Worm (Caenorhabditis elegans): ENCODE results near the gene nspc-7.

DNA sequence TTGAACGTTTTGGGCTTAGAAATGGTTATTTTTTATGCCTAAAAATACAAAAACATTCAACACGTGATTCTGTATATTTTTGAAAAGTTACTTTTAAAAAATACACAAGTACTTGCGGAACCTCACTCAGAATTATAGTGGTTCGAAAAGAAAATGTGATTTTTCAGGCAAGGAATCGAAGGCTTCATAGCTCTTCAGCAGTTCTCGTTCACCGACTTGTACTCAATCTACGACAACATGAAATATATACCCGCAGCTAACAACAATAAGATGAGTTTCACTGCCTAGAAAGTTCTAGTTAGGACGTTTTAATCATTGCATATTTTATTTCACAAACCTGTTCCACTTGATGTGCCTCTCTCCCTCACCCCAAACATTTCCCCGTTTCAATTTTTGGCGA is 20.9 kb downstream of the nspc-7 start:
- TF ChIP-seq aly-1 (tag; optimal IDR thresholded peaks at IDR 0.05) (no peak), tbx-37 (GFP tag; conservative IDR thresholded peaks at IDR 0.05) (no peak), ama-1 (optimal IDR thresholded peaks at IDR 0.05) (no peak), tbx-11 (GFP tag; IDR thresholded peaks at IDR 0.05) (no peak), tra-4 (tag; optimal IDR thresholded peaks at IDR 0.05) (no peak), flt-1 (GFP tag; IDR thresholded peaks at IDR 0.05) (no peak)

All from whole organism, early embryonic.